Fruit fly (Drosophila melanogaster): Measurements from ENCODE around the gene ase.
A peak's percentile ranks its signal among the peaks of the same experiment; 100 is the strongest.

ase gene

DNA sequence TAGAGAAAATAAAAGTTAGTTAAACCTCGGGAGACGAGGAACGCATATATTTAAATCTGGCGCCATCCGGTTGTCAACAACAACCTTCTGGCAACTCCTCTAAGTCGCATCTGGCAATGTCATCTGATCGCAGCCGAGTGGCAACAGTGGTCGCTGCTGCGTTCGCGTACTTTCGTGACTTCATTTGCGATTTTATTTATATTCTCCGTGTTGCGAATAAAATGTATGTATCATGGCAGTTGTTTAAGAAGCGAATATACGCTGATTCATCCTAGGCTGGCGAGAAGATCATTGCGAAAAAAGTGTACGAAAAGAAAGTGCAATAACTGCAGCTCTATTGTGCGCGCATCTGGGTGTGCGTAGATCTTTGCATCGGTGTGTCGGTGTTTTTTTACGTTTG lies 35.8 kb downstream of the ase start, which contains the start of gene svr (continued):
- TF ChIP-seq yki (optimal IDR thresholded peaks at IDR 0.05) (no peak), BtbVII (GFP tag; optimal IDR thresholded peaks at IDR 0.05) (no peak), CG1792 (GFP tag; optimal IDR thresholded peaks at IDR 0.05) (no peak), CG13624 (GFP tag; optimal IDR thresholded peaks at IDR 0.05) (no peak), CG9215 (GFP tag; IDR thresholded peaks at IDR 0.05) (peak; percentile 59), sob (GFP tag; IDR thresholded peaks at IDR 0.05) (no peak), org-1 (GFP tag; optimal IDR thresholded peaks at IDR 0.05) (no peak), knrl (GFP tag; IDR thresholded peaks at IDR 0.05; ENCODE audit: partially characterized antibody) (0 out of 3 replicates have a peak, but pooled peaks have one; percentile 27), Bgb (GFP tag; IDR thresholded peaks at IDR 0.05; ENCODE audit: partially characterized antibody) (no peak), CG4360 (GFP tag; IDR thresholded peaks at IDR 0.05) (no peak), hkb (optimal IDR thresholded peaks at IDR 0.05) (no peak), hkb (GFP tag; IDR thresholded peaks at IDR 0.05) (no peak), CG18764 (GFP tag; optimal IDR thresholded peaks at IDR 0.05) (no peak), CG7372 (GFP tag; IDR thresholded peaks at IDR 0.05) (no peak), Fer1 (GFP tag; optimal IDR thresholded peaks at IDR 0.05) (no peak), CG13424 (tag; optimal IDR thresholded peaks at IDR 0.05) (no peak), bbx (GFP tag; IDR thresholded peaks at IDR 0.05; ENCODE audit: partially characterized antibody) (peak; percentile 58), CG15011 (GFP tag; optimal IDR thresholded peaks at IDR 0.05) (no peak), kay (GFP tag; optimal IDR thresholded peaks at IDR 0.05) (no peak), CG4282 (GFP tag; optimal IDR thresholded peaks at IDR 0.05) (no peak), Asciz (GFP tag; optimal IDR thresholded peaks at IDR 0.05) (no peak), hb (GFP tag; IDR thresholded peaks at IDR 0.05; ENCODE audit: partially characterized antibody) (no peak), CG3847 (GFP tag; IDR thresholded peaks at IDR 0.05) (peak; percentile 44), sens-2 (GFP tag; IDR thresholded peaks at IDR 0.05) (no peak), ind (GFP tag; optimal IDR thresholded peaks at IDR 0.05) (no peak), danr (GFP tag; IDR thresholded peaks at IDR 0.05) (no peak), CG12219 (GFP tag; optimal IDR thresholded peaks at IDR 0.05) (no peak), Elba2 (GFP tag; optimal IDR thresholded peaks at IDR 0.05) (no peak), NC2α (GFP tag; optimal IDR thresholded peaks at IDR 0.05) (no peak), Eip74EF (GFP tag; optimal IDR thresholded peaks at IDR 0.05) (no peak), jing (GFP tag; optimal IDR thresholded peaks at IDR 0.05) (no peak), CG10274 (GFP tag; optimal IDR thresholded peaks at IDR 0.05) (no peak), Camta (GFP tag; optimal IDR thresholded peaks at IDR 0.05) (no peak), ERR (GFP tag; optimal IDR thresholded peaks at IDR 0.05) (no peak), PHDP (tag; optimal IDR thresholded peaks at IDR 0.05) (no peak), Sox100B (GFP tag; optimal IDR thresholded peaks at IDR 0.05) (no peak), sr (GFP tag; IDR thresholded peaks at IDR 0.05) (no peak), CG17568 (GFP tag; optimal IDR thresholded peaks at IDR 0.05) (no peak), repo (GFP tag; optimal IDR thresholded peaks at IDR 0.05) (no peak), CG6854 (GFP tag; optimal IDR thresholded peaks at IDR 0.05) (no peak), gce (GFP tag; IDR thresholded peaks at IDR 0.05) (no peak), vvl (GFP tag; IDR thresholded peaks at IDR 0.05) (no peak), CG14710 (tag; optimal IDR thresholded peaks at IDR 0.05) (peak; percentile 45), rib (GFP tag; IDR thresholded peaks at IDR 0.05) (no peak), CG12071 (GFP tag; optimal IDR thresholded peaks at IDR 0.05) (no peak), gsb-n (tag; optimal IDR thresholded peaks at IDR 0.05) (no peak), tna (GFP tag; IDR thresholded peaks at IDR 0.05; ENCODE audit: partially characterized antibody) (no peak), CG12104 (GFP tag; optimal IDR thresholded peaks at IDR 0.05) (no peak), onecut (GFP tag; IDR thresholded peaks at IDR 0.05) (no peak), pho (GFP tag; optimal IDR thresholded peaks at IDR 0.05) (no peak), HHEX (GFP tag; optimal IDR thresholded peaks at IDR 0.05) (no peak), phol (tag; optimal IDR thresholded peaks at IDR 0.05) (peak; percentile 17)

Data from whole organism, embryonic.